Fruit fly (Drosophila melanogaster) whole organism, wandering third instar larva: ENCODE results near the gene CG11694.

Experiments
- Hr78 ChIP-seq: fragments of >200 bp; optimal IDR thresholded peaks from 2 replicates; lab custom pipeline; 2017; ENCODE audit warnings: missing biosample characterization, missing genetic modification characterization
- lola ChIP-seq: fragments of >200 bp; optimal IDR thresholded peaks from 2 replicates; lab custom pipeline; 2017; ENCODE audit warnings: missing biosample characterization, missing genetic modification characterization

DNA sequence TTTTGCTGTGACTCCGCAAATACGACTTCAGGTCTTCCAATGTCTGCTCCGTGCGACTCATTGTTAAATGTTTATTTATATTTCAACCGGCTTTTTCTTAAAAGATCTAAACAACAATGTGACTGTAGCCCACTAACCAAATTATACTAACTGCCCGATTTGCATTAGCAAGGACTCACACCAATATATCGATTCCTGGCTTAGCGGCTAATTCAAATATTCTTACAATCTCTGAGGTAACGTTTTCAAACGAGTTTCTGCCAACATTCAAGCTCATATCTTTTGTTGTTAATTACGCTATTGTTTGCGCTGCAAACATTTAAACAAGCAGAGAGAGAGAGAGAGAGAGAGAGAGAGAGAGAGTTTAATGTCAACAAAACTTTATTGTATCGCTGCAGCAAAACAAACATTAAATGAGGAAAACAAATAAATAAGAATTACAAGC is 3.4 kb downstream of the CG11694 start, which contains the start of gene tex:
- TF ChIP-seq lola (GFP tag; lab: Kevin White, UChicago): no peak
- no peak for TF ChIP-seq Hr78 (GFP tag; lab: Kevin White, UChicago)
